Worm (Caenorhabditis elegans): Measurements from ENCODE around the gene mrps-18.C.
A peak's percentile ranks its signal among the peaks of the same experiment; 100 is the strongest.

- no peak for TF ChIP-seq F13C5.2 (tag; optimal IDR thresholded peaks at IDR 0.05)
- TF ChIP-seq flt-1 (GFP tag; IDR thresholded peaks at IDR 0.05) = no peak
- TF ChIP-seq ceh-36 (tag; optimal IDR thresholded peaks at IDR 0.05) = no peak
- no peak for TF ChIP-seq aly-1 (tag; optimal IDR thresholded peaks at IDR 0.05)
- TF ChIP-seq ets-7 (tag; optimal IDR thresholded peaks at IDR 0.05) = no peak
- TF ChIP-seq pes-1 (GFP tag; IDR thresholded peaks at IDR 0.05) = no peak
- TF ChIP-seq scrt-1 (GFP tag; IDR thresholded peaks at IDR 0.05) = 0 out of 2 replicates have a peak, but pooled peaks have one; percentile 40
- no peak for TF ChIP-seq hnd-1 (tag; optimal IDR thresholded peaks at IDR 0.05)
- no peak for TF ChIP-seq ama-1 (optimal IDR thresholded peaks at IDR 0.05)
- no peak for TF ChIP-seq ceh-13 (GFP tag; optimal IDR thresholded peaks at IDR 0.05)
- no peak for TF ChIP-seq tra-4 (tag; optimal IDR thresholded peaks at IDR 0.05)
These were observed 34.0 kb downstream of the mrps-18.C start for ce11 chrII:6770030-6770429.

All from whole organism, early embryonic.